Fruit fly (Drosophila melanogaster): ENCODE results near the gene dimm.

- TF ChIP-seq acj6 (GFP tag; optimal IDR thresholded peaks at IDR 0.05) = peak; percentile 26
- TF ChIP-seq Eip75B (GFP tag; optimal IDR thresholded peaks at IDR 0.05) = no peak
- peak; percentile 49 for TF ChIP-seq Sox102F (GFP tag; optimal IDR thresholded peaks at IDR 0.05)
- TF ChIP-seq CG6854 (GFP tag; optimal IDR thresholded peaks at IDR 0.05) = no peak
- no peak for TF ChIP-seq CG34406 (GFP tag; optimal IDR thresholded peaks at IDR 0.05)
- no peak for TF ChIP-seq CG8632 (GFP tag; optimal IDR thresholded peaks at IDR 0.05)
- no peak for TF ChIP-seq Hr38 (GFP tag; optimal IDR thresholded peaks at IDR 0.05)
- no peak for TF ChIP-seq Ets96B (tag; optimal IDR thresholded peaks at IDR 0.05)
Measured at dm6 chr2L:21370886-21371285, 39.3 kb downstream of the dimm start, which contains the start of gene CG8665.

Data from whole organism, prepupa.